Worm (Caenorhabditis elegans) whole organism, young adult: Measurements from ENCODE around the gene ceh-21.

Source experiments
- bed-1 ChIP-seq: fragments of 200-800 bp; sonication (Bioruptor generic); IDR thresholded peaks from 2 replicates; pipeline ENCODE4 v1.3.6; 2022; ENCODE audit warnings: missing genetic modification reagents, missing genetic modification characterization, missing compliant biosample characterization
- egrh-3 ChIP-seq: fragments of 200-800 bp; sonication (Bioruptor generic); IDR thresholded peaks from 2 replicates; pipeline ENCODE4 v1.3.6; 2022; ENCODE audit warnings: missing genetic modification reagents, missing genetic modification characterization, missing compliant biosample characterization
- nhr-179 ChIP-seq: sonication (generic microtip); optimal IDR thresholded peaks from 2 replicates; lab custom pipeline; 2016; ENCODE audit warnings: mild to moderate bottlenecking, missing genetic modification characterization, missing compliant biosample characterization
- nhr-80 ChIP-seq: sonication (generic microtip); optimal IDR thresholded peaks from 2 replicates; lab custom pipeline; 2016; ENCODE audit warnings: missing genetic modification characterization, missing compliant biosample characterization
- tbp1 ChIP-seq: fragments of 200-800 bp; sonication (Bioruptor generic); optimal IDR thresholded peaks from 2 replicates; lab custom pipeline; 2018; ENCODE audit warnings: mild to moderate bottlenecking, missing genetic modification characterization, missing compliant biosample characterization
- unc-62 ChIP-seq: fragments of 150-350 bp; optimal IDR thresholded peaks from 2 replicates; lab custom pipeline; 2014; ENCODE audit warnings: missing biosample characterization, missing genetic modification reagents, missing genetic modification characterization

DNA sequence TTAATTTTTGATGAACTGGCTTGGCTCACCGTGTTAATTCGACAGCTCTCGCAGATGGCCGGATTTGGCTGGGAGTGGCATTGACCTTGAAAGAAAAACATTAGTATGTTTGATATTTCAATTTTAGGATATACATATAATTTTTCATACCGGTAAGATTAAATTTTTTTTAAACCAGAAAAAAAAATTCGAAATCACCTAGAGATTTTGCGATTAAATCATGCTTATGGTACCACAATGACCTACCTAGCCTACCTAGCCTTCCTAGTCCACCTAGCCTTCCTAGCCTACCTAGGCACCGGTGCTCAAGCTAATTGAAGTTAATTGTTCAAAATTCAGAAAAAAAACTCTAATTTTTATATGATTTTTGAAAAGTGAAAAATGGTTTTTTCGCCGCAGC lies 41.1 kb downstream of the ceh-21 start, which contains the start of gene C14E2.3:
- TF ChIP-seq unc-62 (GFP tag; lab: Kevin White, UChicago) (no peak), tbp1 (no peak), egrh-3 (no peak), nhr-179 (no peak), bed-1 (no peak), nhr-80 (tag; lab: Kevin White, UChicago) (no peak)
